Fruit fly (Drosophila melanogaster) whole organism, wandering third instar larva: ENCODE measurements around the gene CG18094.

ENCODE experiments used
- Abd-B ChIP-seq: fragments of >200 bp; optimal IDR thresholded peaks from 2 replicates; lab custom pipeline; 2017; ENCODE audit warnings: missing biosample characterization, missing genetic modification characterization
- Hnf4 ChIP-seq: fragments of 200-800 bp; sonication (Bioruptor generic); optimal IDR thresholded peaks from 2 replicates; lab custom pipeline; 2016; ENCODE audit warnings: missing biosample characterization, mild to moderate bottlenecking, missing genetic modification characterization
- OdsH ChIP-seq: fragments of 200-800 bp; sonication (Bioruptor generic); optimal IDR thresholded peaks from 2 replicates; lab custom pipeline; 2016; ENCODE audit warnings: missing biosample characterization, mild to moderate bottlenecking, missing genetic modification characterization
- dmrt93B ChIP-seq: fragments of 200-800 bp; sonication (Bioruptor generic); optimal IDR thresholded peaks from 2 replicates; lab custom pipeline; 2018; ENCODE audit warnings: missing biosample characterization, mild to moderate bottlenecking, missing genetic modification characterization
- foxo ChIP-seq, 2 experiments: fragments of 200-800 bp; sonication (Bioruptor generic); optimal IDR thresholded peaks; 2 replicates in 1 of 2; 3 replicates in 1 of 2; lab custom pipeline; 2016 to 2017; ENCODE audit warnings: missing biosample characterization in 2 of 2, missing genetic modification characterization in 2 of 2
- fru ChIP-seq: fragments of 200-800 bp; sonication (Bioruptor generic); optimal IDR thresholded peaks from 3 replicates; lab custom pipeline; 2016; ENCODE audit warnings: missing biosample characterization, mild to moderate bottlenecking, missing genetic modification characterization
- lola ChIP-seq: fragments of >200 bp; optimal IDR thresholded peaks from 2 replicates; lab custom pipeline; 2017; ENCODE audit warnings: missing biosample characterization, missing genetic modification characterization
- pan ChIP-seq: fragments of >200 bp; optimal IDR thresholded peaks from 2 replicates; lab custom pipeline; 2017
- psq ChIP-seq: fragments of 200-800 bp; sonication (Bioruptor generic); optimal IDR thresholded peaks from 3 replicates; lab custom pipeline; 2017; ENCODE audit warnings: missing biosample characterization, mild to moderate bottlenecking, missing genetic modification characterization, moderate library complexity
- rgr ChIP-seq: fragments of 200-800 bp; sonication (Bioruptor generic); optimal IDR thresholded peaks from 3 replicates; lab custom pipeline; 2016; ENCODE audit warnings: missing biosample characterization, mild to moderate bottlenecking, missing genetic modification characterization
- woc ChIP-seq: sonication (Bioruptor generic); optimal IDR thresholded peaks from 2 replicates; lab custom pipeline; 2016; ENCODE audit warnings: missing biosample characterization, mild to moderate bottlenecking, missing genetic modification characterization

- TF ChIP-seq dmrt93B (GFP tag; lab: Kevin White, UChicago) (no peak), Hnf4 (no peak), psq (GFP tag; lab: Kevin White, UChicago) (peak; percentile 34), foxo (GFP tag; optimal IDR thresholded peaks at IDR 0.05; lab: Kevin White, UChicago) (no peak), lola (GFP tag; lab: Kevin White, UChicago) (no peak), woc (GFP tag; lab: Kevin White, UChicago) (no peak), fru (GFP tag; lab: Kevin White, UChicago) (no peak), OdsH (GFP tag; lab: Kevin White, UChicago) (no peak), Abd-B (GFP tag; lab: Kevin White, UChicago) (no peak), pan (lab: Kevin White, UChicago) (no peak), rgr (no peak)
These were observed 26.0 kb downstream of the CG18094 start for dm6 chr2L:19516062-19516461.
